Fruit fly (Drosophila melanogaster): Measurements from ENCODE around the gene TTLL3A.

TTLL3A gene

DNA sequence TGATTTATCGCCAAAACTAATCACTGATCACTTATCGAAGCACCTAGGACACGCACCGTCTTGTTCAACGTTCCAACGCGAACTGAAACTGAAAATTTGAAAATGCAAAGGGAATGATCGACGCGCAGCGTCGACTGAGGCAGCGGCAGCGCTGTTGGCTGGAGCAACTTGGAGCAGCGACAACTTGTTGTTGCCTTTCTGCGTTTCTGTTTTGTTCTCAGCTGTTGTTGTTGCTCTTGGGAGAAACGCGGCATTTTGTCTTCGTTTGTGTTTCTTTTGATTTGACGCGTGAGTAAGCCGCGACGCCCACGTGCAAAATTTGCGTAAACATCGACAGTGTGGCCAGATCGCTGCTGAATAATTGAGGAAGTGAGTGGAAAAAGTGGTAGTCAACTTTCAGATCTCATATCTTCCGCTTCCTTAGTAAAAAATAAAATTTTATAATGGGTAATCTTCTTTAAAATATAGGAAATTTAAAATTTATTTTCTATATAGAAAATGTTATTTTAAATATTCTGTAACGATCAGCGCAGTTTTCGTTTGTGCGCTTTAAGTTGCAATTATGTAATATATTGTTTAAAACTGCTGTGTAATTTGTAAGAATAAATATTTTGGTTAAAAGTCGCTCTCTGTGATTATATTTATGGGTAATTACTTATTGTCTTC is 30.9 kb downstream of the TTLL3A start, which contains the start of gene Tsp:
Gene Tsp, minus strand, starts transcription at position 90 of the 666 bp plus-strand sequence.
- TF ChIP-seq Sin3A (optimal IDR thresholded peaks at IDR 0.05) (no peak), Myc (optimal IDR thresholded peaks at IDR 0.05) (no peak), ttk (optimal IDR thresholded peaks at IDR 0.05) (no peak), insv (optimal IDR thresholded peaks at IDR 0.05) (no peak), psq (optimal IDR thresholded peaks at IDR 0.05) (no peak), h (optimal IDR thresholded peaks at IDR 0.05) (no peak)

dm6 chr2L:6706368-6706919 is 33.5 kb downstream of the TTLL3A start:
- TF ChIP-seq insv (optimal IDR thresholded peaks at IDR 0.05) (no peak), Sin3A (optimal IDR thresholded peaks at IDR 0.05) (no peak), Myc (optimal IDR thresholded peaks at IDR 0.05) (no peak), psq (optimal IDR thresholded peaks at IDR 0.05) (no peak), h (optimal IDR thresholded peaks at IDR 0.05) (no peak), ttk (optimal IDR thresholded peaks at IDR 0.05) (no peak)

DNA sequence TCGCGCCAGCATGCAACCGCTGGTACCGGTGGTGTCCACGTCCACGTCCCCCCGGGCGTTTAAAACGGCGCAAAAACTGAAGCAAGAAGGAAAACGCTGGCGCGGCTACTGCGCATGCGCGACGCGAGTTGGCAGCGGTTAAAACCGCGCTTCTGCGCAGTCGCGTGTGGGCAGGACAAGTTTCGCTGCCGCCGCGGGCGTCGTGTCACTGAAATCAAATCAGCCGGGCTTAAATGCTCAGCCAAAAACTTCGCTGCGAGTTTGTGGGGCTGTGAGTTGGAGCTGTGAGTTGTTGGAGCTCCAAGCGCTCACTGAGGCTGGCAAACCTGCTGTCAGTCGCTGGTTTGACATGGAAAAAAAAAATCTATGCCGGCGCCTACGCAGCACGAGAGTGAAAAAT is 34.9 kb downstream of the TTLL3A start:
- TF ChIP-seq insv (optimal IDR thresholded peaks at IDR 0.05) (no peak), h (optimal IDR thresholded peaks at IDR 0.05) (no peak), ttk (optimal IDR thresholded peaks at IDR 0.05) (no peak), Myc (optimal IDR thresholded peaks at IDR 0.05) (no peak), psq (optimal IDR thresholded peaks at IDR 0.05) (no peak), Sin3A (optimal IDR thresholded peaks at IDR 0.05) (no peak)

DNA sequence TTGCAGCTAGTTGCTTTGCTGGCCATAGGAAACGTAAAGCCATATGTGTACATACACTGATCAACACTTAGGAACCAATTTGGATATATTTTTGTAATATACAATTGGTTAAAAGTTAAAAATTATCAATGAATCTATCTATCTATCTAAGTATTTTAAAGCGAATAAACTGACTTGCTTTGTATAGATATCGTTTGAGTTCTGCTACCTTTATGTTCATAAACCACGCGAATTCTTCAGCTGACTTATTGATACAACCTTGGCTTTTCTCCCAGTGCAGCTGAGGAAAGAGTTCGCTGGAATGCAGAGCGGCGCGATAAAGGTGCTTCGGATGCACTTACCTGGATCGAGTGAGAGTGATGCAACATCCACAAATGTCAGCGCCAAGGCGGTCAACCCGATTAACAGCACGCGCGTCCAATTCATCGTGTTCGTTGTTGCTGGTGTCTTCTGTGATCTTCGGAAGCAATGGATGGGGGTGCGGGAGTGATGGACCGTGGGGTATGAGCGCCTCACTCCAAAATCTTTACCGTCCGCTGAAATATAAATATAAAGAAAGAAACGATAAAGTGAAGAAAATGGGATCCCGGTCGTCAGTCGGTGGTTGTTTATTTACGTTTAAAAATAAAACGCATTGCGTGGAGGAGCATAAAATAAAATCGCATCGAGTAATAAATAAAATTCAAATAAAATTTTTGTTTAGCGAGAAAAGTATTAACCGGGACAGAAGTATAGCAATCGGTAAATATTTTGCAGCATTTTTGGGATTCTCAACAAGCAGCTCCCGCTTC is 38.4 kb downstream of the TTLL3A start:
- no peak for TF ChIP-seq Myc (optimal IDR thresholded peaks at IDR 0.05)
- no peak for TF ChIP-seq h (optimal IDR thresholded peaks at IDR 0.05)
- no peak for TF ChIP-seq ttk (optimal IDR thresholded peaks at IDR 0.05)
- TF ChIP-seq Sin3A (optimal IDR thresholded peaks at IDR 0.05), result no peak
- no peak for TF ChIP-seq insv (optimal IDR thresholded peaks at IDR 0.05)
- TF ChIP-seq psq (optimal IDR thresholded peaks at IDR 0.05), result no peak

dm6 chr2L:6700742-6701141 is 39.2 kb downstream of the TTLL3A start:
- TF ChIP-seq psq (optimal IDR thresholded peaks at IDR 0.05) (no peak), insv (optimal IDR thresholded peaks at IDR 0.05) (no peak), Myc (optimal IDR thresholded peaks at IDR 0.05) (no peak), Sin3A (optimal IDR thresholded peaks at IDR 0.05) (no peak), h (optimal IDR thresholded peaks at IDR 0.05) (no peak), ttk (optimal IDR thresholded peaks at IDR 0.05) (no peak)

- no peak for TF ChIP-seq psq (optimal IDR thresholded peaks at IDR 0.05)
- no peak for TF ChIP-seq h (optimal IDR thresholded peaks at IDR 0.05)
- TF ChIP-seq Myc (optimal IDR thresholded peaks at IDR 0.05), result no peak
- no peak for TF ChIP-seq ttk (optimal IDR thresholded peaks at IDR 0.05)
- no peak for TF ChIP-seq insv (optimal IDR thresholded peaks at IDR 0.05)
- TF ChIP-seq Sin3A (optimal IDR thresholded peaks at IDR 0.05), result no peak
Measured at dm6 chr2L:6698387-6698786, 41.6 kb downstream of the TTLL3A start.

DNA sequence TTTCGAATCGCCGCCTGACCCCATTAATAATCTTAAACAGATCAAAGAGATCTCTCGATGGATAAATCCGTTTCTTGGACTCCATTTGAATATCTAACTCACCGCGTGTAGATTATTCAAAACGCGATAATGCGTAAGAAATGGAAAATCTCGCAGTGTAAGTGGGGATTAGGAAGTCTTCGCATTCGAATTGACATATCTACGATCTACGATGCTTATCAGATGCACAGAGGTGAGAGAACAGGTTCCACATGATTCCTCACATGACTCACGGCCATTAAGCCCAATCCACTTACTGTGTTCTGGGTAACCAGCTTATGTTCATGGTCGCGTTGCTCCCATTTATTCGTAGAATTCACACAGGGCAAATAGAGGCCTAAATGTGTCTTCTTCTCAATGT is 43.8 kb downstream of the TTLL3A start:
- TF ChIP-seq Sin3A (optimal IDR thresholded peaks at IDR 0.05) (no peak), psq (optimal IDR thresholded peaks at IDR 0.05) (no peak), h (optimal IDR thresholded peaks at IDR 0.05) (no peak), ttk (optimal IDR thresholded peaks at IDR 0.05) (no peak), insv (optimal IDR thresholded peaks at IDR 0.05) (no peak), Myc (optimal IDR thresholded peaks at IDR 0.05) (no peak)

DNA sequence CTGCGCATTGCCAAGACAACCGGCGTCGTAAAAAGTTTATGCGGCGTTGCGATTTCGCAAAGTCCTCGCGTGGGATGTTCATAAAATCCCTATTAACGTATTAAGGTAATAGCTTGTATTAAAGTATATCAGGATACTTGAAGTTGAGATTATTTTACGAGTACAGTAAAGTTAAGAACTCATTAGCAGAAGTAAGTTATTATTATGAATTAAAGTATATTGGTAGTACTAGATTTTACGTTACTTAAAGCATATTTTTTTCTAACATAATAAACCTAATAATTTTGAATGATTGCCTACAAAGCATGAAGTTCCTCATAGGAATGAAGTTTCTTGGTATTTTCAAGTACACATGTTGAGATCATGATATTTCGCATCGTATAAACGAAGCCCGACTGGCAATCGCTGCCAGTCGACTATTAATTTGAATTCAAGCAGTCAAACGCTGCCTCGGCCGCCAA is 46.2 kb downstream of the TTLL3A start:
- TF ChIP-seq psq (optimal IDR thresholded peaks at IDR 0.05) (no peak), Sin3A (optimal IDR thresholded peaks at IDR 0.05) (no peak), h (optimal IDR thresholded peaks at IDR 0.05) (no peak), Myc (optimal IDR thresholded peaks at IDR 0.05) (no peak), insv (optimal IDR thresholded peaks at IDR 0.05) (no peak), ttk (optimal IDR thresholded peaks at IDR 0.05) (no peak)

dm6 chr2L:6692048-6692447 is 47.9 kb downstream of the TTLL3A start:
- TF ChIP-seq h (optimal IDR thresholded peaks at IDR 0.05) (no peak), ttk (optimal IDR thresholded peaks at IDR 0.05) (no peak), Myc (optimal IDR thresholded peaks at IDR 0.05) (no peak)

DNA sequence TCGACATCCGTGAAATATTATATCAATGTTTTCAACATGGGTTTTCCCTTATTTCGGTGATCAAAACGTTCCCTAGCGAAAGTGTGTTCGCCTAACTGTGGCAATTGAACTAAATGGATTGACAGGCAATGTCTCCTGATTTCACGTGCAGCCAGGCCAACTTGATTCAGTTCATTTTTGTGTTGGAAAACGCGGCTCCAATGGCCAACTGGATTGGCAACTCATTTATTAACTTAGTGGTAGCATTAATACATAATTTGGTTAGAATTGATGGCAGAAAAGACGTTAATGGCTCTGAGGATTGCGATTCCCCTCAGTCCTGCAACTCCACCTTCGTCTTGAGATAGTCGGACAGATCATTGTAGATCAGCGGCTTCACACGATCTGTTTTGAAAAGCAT is 53.4 kb downstream of the TTLL3A start, which contains the start of gene CG11327:
Gene CG11327, minus strand, starts transcription at position 101 of the 400 bp plus-strand sequence.
- no peak for TF ChIP-seq ttk (optimal IDR thresholded peaks at IDR 0.05)
- TF ChIP-seq h (optimal IDR thresholded peaks at IDR 0.05), result no peak
- TF ChIP-seq psq (optimal IDR thresholded peaks at IDR 0.05), result no peak
- TF ChIP-seq insv (optimal IDR thresholded peaks at IDR 0.05), result no peak
- no peak for TF ChIP-seq Myc (optimal IDR thresholded peaks at IDR 0.05)
- no peak for TF ChIP-seq Sin3A (optimal IDR thresholded peaks at IDR 0.05)
